Fruit fly (Drosophila melanogaster) whole organism, embryonic: ENCODE results near the gene Helz.
A peak's percentile ranks its signal among the peaks of the same experiment; 100 is the strongest.

ENCODE experiments used
- Blimp-1 ChIP-seq: fragments of 200-800 bp; sonication (Bioruptor generic); optimal IDR thresholded peaks from 3 replicates; lab custom pipeline; 2018; ENCODE audit warnings: missing biosample characterization, missing genetic modification characterization, mild to moderate bottlenecking, moderate library complexity, missing genetic modification reagents
- BtbVII ChIP-seq: fragments of 200-800 bp; sonication (Bioruptor generic); optimal IDR thresholded peaks from 3 replicates; lab custom pipeline; 2017; ENCODE audit warnings: missing biosample characterization, mild to moderate bottlenecking, missing genetic modification characterization
- CG10147 ChIP-seq: fragments of 200-800 bp; sonication (Bioruptor generic); optimal IDR thresholded peaks from 2 replicates; lab custom pipeline; 2019; ENCODE audit warnings: missing biosample characterization, mild to moderate bottlenecking, missing genetic modification characterization, moderate library complexity
- CG10321 ChIP-seq: fragments of 200-800 bp; sonication (Bioruptor generic); IDR thresholded peaks from 2 replicates; pipeline ENCODE4 v1.3.6; 2022; ENCODE audit warnings: missing biosample characterization, missing genetic modification characterization
- CG10979 ChIP-seq: fragments of 200-800 bp; sonication (Bioruptor generic); optimal IDR thresholded peaks from 2 replicates; lab custom pipeline; 2018; ENCODE audit warnings: missing biosample characterization, mild to moderate bottlenecking, missing genetic modification characterization, moderate library complexity
- CG11247 ChIP-seq: fragments of 200-800 bp; sonication (Bioruptor generic); IDR thresholded peaks from 2 replicates; pipeline ENCODE4 v1.3.6; 2022; ENCODE audit warnings: missing biosample characterization, missing genetic modification characterization
- CG11398 ChIP-seq: fragments of 200-800 bp; sonication (Bioruptor generic); optimal IDR thresholded peaks from 2 replicates; lab custom pipeline; 2016; ENCODE audit warnings: missing biosample characterization, missing genetic modification characterization
- CG12219 ChIP-seq: fragments of 200-800 bp; sonication (Bioruptor generic); optimal IDR thresholded peaks from 3 replicates; lab custom pipeline; 2018; ENCODE audit warnings: missing biosample characterization, mild to moderate bottlenecking, missing genetic modification characterization
- CG13287 ChIP-seq: fragments of 200-800 bp; sonication (Bioruptor generic); IDR thresholded peaks from 2 replicates; pipeline ENCODE4 v1.3.6; 2022; ENCODE audit warnings: missing biosample characterization, missing genetic modification characterization; ENCODE audit not compliant: partially characterized antibody
- CG15011 ChIP-seq: fragments of 200-800 bp; sonication (Bioruptor generic); optimal IDR thresholded peaks from 3 replicates; lab custom pipeline; 2018; ENCODE audit warnings: missing biosample characterization, mild to moderate bottlenecking, missing genetic modification characterization
- CG16779 ChIP-seq: fragments of 200-800 bp; sonication (Bioruptor generic); IDR thresholded peaks from 2 replicates; pipeline ENCODE4 v1.3.6; 2022; ENCODE audit warnings: missing biosample characterization, missing genetic modification characterization
- CG16815 ChIP-seq: fragments of 200-800 bp; sonication (Bioruptor generic); optimal IDR thresholded peaks from 3 replicates; lab custom pipeline; 2017; ENCODE audit warnings: missing biosample characterization, mild to moderate bottlenecking, missing genetic modification characterization
- CG17186 ChIP-seq: fragments of 200-800 bp; sonication (Bioruptor generic); optimal IDR thresholded peaks from 3 replicates; lab custom pipeline; 2017; ENCODE audit warnings: missing biosample characterization, missing genetic modification reagents, missing genetic modification characterization
- CG17361 ChIP-seq: fragments of 200-800 bp; sonication (Bioruptor generic); IDR thresholded peaks from 3 replicates; pipeline ENCODE4 v1.3.6; 2022; ENCODE audit warnings: missing biosample characterization, missing genetic modification characterization
- CG17802 ChIP-seq: fragments of 200-800 bp; sonication (Bioruptor generic); optimal IDR thresholded peaks from 2 replicates; lab custom pipeline; 2018; ENCODE audit warnings: missing biosample characterization, mild to moderate bottlenecking, missing genetic modification characterization, moderate library complexity
- CG18599 ChIP-seq: fragments of 200-800 bp; sonication (Bioruptor generic); optimal IDR thresholded peaks from 3 replicates; lab custom pipeline; 2017; ENCODE audit warnings: missing biosample characterization, missing genetic modification characterization, mild to moderate bottlenecking, moderate library complexity, missing genetic modification reagents
- CG18619 ChIP-seq: fragments of 200-800 bp; sonication (Bioruptor generic); optimal IDR thresholded peaks from 3 replicates; lab custom pipeline; 2017; ENCODE audit warnings: missing biosample characterization, mild to moderate bottlenecking, missing genetic modification characterization
- CG31388 ChIP-seq: fragments of 200-800 bp; sonication (Bioruptor generic); optimal IDR thresholded peaks from 2 replicates; lab custom pipeline; 2016; ENCODE audit warnings: missing biosample characterization, missing genetic modification characterization
- CG34376 ChIP-seq: fragments of 200-800 bp; sonication (Bioruptor generic); optimal IDR thresholded peaks from 2 replicates; lab custom pipeline; 2018; ENCODE audit warnings: missing biosample characterization, mild to moderate bottlenecking, missing genetic modification characterization
- CG3838 ChIP-seq: fragments of 200-800 bp; sonication (Bioruptor generic); optimal IDR thresholded peaks from 3 replicates; lab custom pipeline; 2016; ENCODE audit warnings: missing biosample characterization, missing genetic modification characterization
- CG42726 ChIP-seq: fragments of 200-800 bp; sonication (Bioruptor generic); IDR thresholded peaks from 2 replicates; pipeline ENCODE4 v1.3.6; 2022; ENCODE audit warnings: missing biosample characterization, missing genetic modification characterization; ENCODE audit not compliant: partially characterized antibody
- CG6765 ChIP-seq: fragments of 200-800 bp; sonication (Bioruptor generic); optimal IDR thresholded peaks from 3 replicates; lab custom pipeline; 2017; ENCODE audit warnings: missing biosample characterization, mild to moderate bottlenecking, missing genetic modification characterization
- CrebB ChIP-seq: fragments of 200-800 bp; sonication (Bioruptor generic); optimal IDR thresholded peaks from 3 replicates; lab custom pipeline; 2018; ENCODE audit warnings: missing biosample characterization, mild to moderate bottlenecking, missing genetic modification characterization
- E2f2 ChIP-seq: fragments of 200-800 bp; sonication (Bioruptor generic); IDR thresholded peaks from 2 replicates; pipeline ENCODE4 v1.3.6; 2022; ENCODE audit warnings: missing biosample characterization, missing genetic modification characterization
- Ets97D ChIP-seq: fragments of 200-800 bp; sonication (Bioruptor generic); optimal IDR thresholded peaks from 3 replicates; lab custom pipeline; 2016; ENCODE audit warnings: missing biosample characterization, missing genetic modification characterization
- Fer2 ChIP-seq: fragments of 200-800 bp; sonication (Bioruptor generic); optimal IDR thresholded peaks from 2 replicates; lab custom pipeline; 2018; ENCODE audit warnings: missing biosample characterization, mild to moderate bottlenecking, missing genetic modification characterization, moderate library complexity
- Lim3 ChIP-seq: fragments of 200-800 bp; sonication (Bioruptor generic); IDR thresholded peaks from 2 replicates; pipeline ENCODE4 v1.3.6; 2022; ENCODE audit warnings: missing biosample characterization, missing genetic modification characterization
- Pdp1 ChIP-seq, 2 experiments: fragments of 200-800 bp; sonication (Bioruptor generic); optimal IDR thresholded peaks; 3 replicates each; lab custom pipeline; 2016; ENCODE audit warnings: missing biosample characterization in 2 of 2, missing genetic modification characterization in 2 of 2, mild to moderate bottlenecking in 1 of 2, moderate library complexity in 1 of 2
- TFAM ChIP-seq: fragments of 200-800 bp; sonication (Bioruptor generic); optimal IDR thresholded peaks from 2 replicates; lab custom pipeline; 2017; ENCODE audit warnings: missing biosample characterization, missing genetic modification characterization, inconsistent platforms
- ac ChIP-seq: fragments of 200-800 bp; sonication (Bioruptor generic); optimal IDR thresholded peaks from 3 replicates; lab custom pipeline; 2017; ENCODE audit warnings: missing biosample characterization, mild to moderate bottlenecking, missing genetic modification characterization
- ato ChIP-seq: fragments of 200-800 bp; sonication (Bioruptor generic); IDR thresholded peaks from 2 replicates; pipeline ENCODE4 v1.3.6; 2022; ENCODE audit warnings: missing biosample characterization, missing genetic modification characterization; ENCODE audit not compliant: partially characterized antibody
- cad ChIP-seq: fragments of >200 bp; optimal IDR thresholded peaks from 2 replicates; lab custom pipeline; 2017; ENCODE audit warnings: missing biosample characterization, missing genetic modification characterization
- chinmo ChIP-seq: fragments of 200-800 bp; sonication (Bioruptor generic); IDR thresholded peaks from 4 replicates; pipeline ENCODE4 v1.3.6; 2022; ENCODE audit warnings: missing biosample characterization, missing genetic modification characterization; ENCODE audit not compliant: partially characterized antibody
- cwo ChIP-seq: fragments of 200-800 bp; sonication (Bioruptor generic); optimal IDR thresholded peaks from 3 replicates; lab custom pipeline; 2017; ENCODE audit warnings: missing biosample characterization, missing genetic modification characterization, mild to moderate bottlenecking, moderate library complexity, missing genetic modification reagents
- ems ChIP-seq: fragments of 200-800 bp; sonication (Bioruptor generic); optimal IDR thresholded peaks from 3 replicates; lab custom pipeline; 2016; ENCODE audit warnings: missing biosample characterization, missing genetic modification characterization
- esg ChIP-seq: fragments of 200-800 bp; sonication (Bioruptor generic); conservative IDR thresholded peaks from 2 replicates; pipeline ENCODE4 v1.3.6; 2022; ENCODE audit warnings: missing biosample characterization, missing genetic modification characterization
- ewg ChIP-seq: fragments of 200-800 bp; sonication (Bioruptor generic); optimal IDR thresholded peaks from 3 replicates; lab custom pipeline; 2017; ENCODE audit warnings: mild to moderate bottlenecking, missing biosample characterization, missing genetic modification reagents, missing genetic modification characterization
- gt ChIP-seq: fragments of 200-800 bp; sonication (Bioruptor generic); IDR thresholded peaks from 2 replicates; pipeline ENCODE4 v1.3.6; 2022; ENCODE audit warnings: missing biosample characterization, missing genetic modification characterization
- jing ChIP-seq: fragments of 200-800 bp; sonication (Bioruptor generic); optimal IDR thresholded peaks from 2 replicates; lab custom pipeline; 2018; ENCODE audit warnings: missing biosample characterization, mild to moderate bottlenecking, missing genetic modification characterization
- otp ChIP-seq: fragments of 200-800 bp; sonication (Bioruptor generic); IDR thresholded peaks from 3 replicates; pipeline ENCODE4, ENCODE4 v1.3.6; 2022; ENCODE audit warnings: missing biosample characterization, missing genetic modification characterization
- prd ChIP-seq, 3 experiments: fragments of >200 bp in 2 of 3; fragments of 200-800 bp in 1 of 3; sonication (Bioruptor generic) in 1 of 3; optimal IDR thresholded peaks in 2 of 3; IDR thresholded peaks in 1 of 3; 2 replicates in 2 of 3; 3 replicates in 1 of 3; pipeline versions ENCODE4 v1.3.6 to Lab custom; 2017 to 2022; ENCODE audit warnings: missing biosample characterization in 1 of 3, missing genetic modification characterization in 1 of 3
- stc ChIP-seq: fragments of 200-800 bp; sonication (Bioruptor generic); IDR thresholded peaks from 2 replicates; pipeline ENCODE4 v1.3.6; 2022; ENCODE audit warnings: missing biosample characterization, missing genetic modification characterization
- toy ChIP-seq: fragments of 200-800 bp; sonication (Bioruptor generic); IDR thresholded peaks from 2 replicates; pipeline ENCODE4 v1.3.6; 2022; ENCODE audit warnings: missing biosample characterization, missing genetic modification characterization
- tx ChIP-seq: fragments of 200-800 bp; sonication (Bioruptor generic); optimal IDR thresholded peaks from 2 replicates; lab custom pipeline; 2016; ENCODE audit warnings: missing biosample characterization, missing genetic modification characterization
- unpg ChIP-seq: fragments of 200-800 bp; sonication (Bioruptor generic); optimal IDR thresholded peaks from 3 replicates; lab custom pipeline; 2018; ENCODE audit warnings: missing biosample characterization, mild to moderate bottlenecking, missing genetic modification characterization, moderate library complexity
- wek ChIP-seq: fragments of 200-800 bp; sonication (Bioruptor generic); optimal IDR thresholded peaks from 3 replicates; lab custom pipeline; 2018; ENCODE audit warnings: missing biosample characterization, mild to moderate bottlenecking, missing genetic modification characterization, moderate library complexity
- zfh2 ChIP-seq: fragments of 200-800 bp; sonication (Bioruptor generic); optimal IDR thresholded peaks from 2 replicates; lab custom pipeline; 2016; ENCODE audit warnings: missing biosample characterization, missing genetic modification characterization

The Helz gene

dm6 chr3L:14801854-14802616 is 12.3 kb downstream of the Helz start, which contains the start of gene NHP2 (continued):
- TF ChIP-seq CG18619 (GFP tag; lab: Kevin White, UChicago): peak; percentile 85
- peak; percentile 54; the same call in 1 of the 2 replicates for TF ChIP-seq toy
- peak; percentile 84 for TF ChIP-seq stc (GFP tag; lab: Robert Waterston, UW)
- 0 out of 2 replicates have a peak, but pooled peaks have one; percentile 24 for TF ChIP-seq CG42726 (GFP tag; lab: Robert Waterston, UW)
- peak; percentile 66 for TF ChIP-seq CG6765 (GFP tag; lab: Kevin White, UChicago)
- TF ChIP-seq CG18599 (GFP tag; lab: Kevin White, UChicago): peak; percentile 88
- peak; percentile 74 for TF ChIP-seq CrebB (tag; lab: Kevin White, UChicago)
- TF ChIP-seq CG17361: peak; percentile 80
- peak in 1 of 2 experiments; percentile 65 for TF ChIP-seq Pdp1 (GFP tag; optimal IDR thresholded peaks at IDR 0.05; lab: Kevin White, UChicago)
- peak; percentile 68 for TF ChIP-seq E2f2 (GFP tag; lab: Robert Waterston, UW)
- no peak for TF ChIP-seq Blimp-1 (GFP tag; lab: Kevin White, UChicago)
- peak; percentile 72 for TF ChIP-seq wek
- TF ChIP-seq ewg: no peak
- 0 out of 2 replicates have a peak, but pooled peaks have one; percentile 39 for TF ChIP-seq CG16779 (GFP tag; lab: Robert Waterston, UW)
- peak; percentile 88 for TF ChIP-seq unpg (GFP tag; lab: Kevin White, UChicago)
- TF ChIP-seq CG15011 (GFP tag; lab: Kevin White, UChicago): no peak
- TF ChIP-seq esg: peak; percentile 68
- no peak; the same call in 1 of the 2 replicates for TF ChIP-seq CG11247 (GFP tag; lab: Robert Waterston, UW)
- TF ChIP-seq Ets97D: peak; percentile 84
- TF ChIP-seq CG10979 (tag; lab: Kevin White, UChicago): peak; percentile 83
- no peak for TF ChIP-seq CG11398 (GFP tag; lab: Kevin White, UChicago)
- peak; percentile 58 for TF ChIP-seq ems
- TF ChIP-seq ac (GFP tag; lab: Kevin White, UChicago): peak; percentile 34
- TF ChIP-seq chinmo (GFP tag; lab: Robert Waterston, UW): 0 out of 4 replicates have a peak, but pooled peaks have one; percentile 63
- no peak for TF ChIP-seq ato
- peak; percentile 23 for TF ChIP-seq zfh2 (GFP tag; lab: Kevin White, UChicago)
- TF ChIP-seq gt (GFP tag; lab: Robert Waterston, UW): 0 out of 2 replicates have a peak, but pooled peaks have one; percentile 15
- peak; percentile 18 for TF ChIP-seq CG17186 (GFP tag; lab: Kevin White, UChicago)
- TF ChIP-seq CG31388 (GFP tag; lab: Kevin White, UChicago): peak; percentile 16
- peak; percentile 61 for TF ChIP-seq CG34376 (GFP tag; lab: Kevin White, UChicago)
- peak; percentile 67 for TF ChIP-seq Fer2 (tag; lab: Kevin White, UChicago)
- peak; percentile 76 for TF ChIP-seq CG12219 (GFP tag; lab: Kevin White, UChicago)
- peak; percentile 16 for TF ChIP-seq tx (GFP tag; lab: Kevin White, UChicago)
- no peak for TF ChIP-seq TFAM (GFP tag; lab: Kevin White, UChicago)
- TF ChIP-seq CG16815 (GFP tag; lab: Kevin White, UChicago): peak; percentile 41
- TF ChIP-seq jing: peak; percentile 62
- peak; percentile 53 for TF ChIP-seq CG17802 (tag; lab: Kevin White, UChicago)
- TF ChIP-seq otp (GFP tag; lab: Robert Waterston, UW): peak; percentile 82; the same call in 2 of the 3 replicates
- TF ChIP-seq CG13287: peak; percentile 49; the same call in 1 of the 2 replicates
- TF ChIP-seq cwo (GFP tag; lab: Kevin White, UChicago): peak; percentile 86
- TF ChIP-seq BtbVII (GFP tag; lab: Kevin White, UChicago): peak; percentile 70
- peak; percentile 51; the same call in 1 of the 2 replicates for TF ChIP-seq CG10321
- TF ChIP-seq cad (GFP tag; lab: Kevin White, UChicago): no peak
- TF ChIP-seq prd (optimal IDR thresholded peaks at IDR 0.05; lab: Kevin White, UChicago): no peak
- peak; percentile 83 for TF ChIP-seq prd (GFP tag; IDR thresholded peaks at IDR 0.05; lab: Robert Waterston, UW)
- peak; percentile 64 for TF ChIP-seq CG3838 (GFP tag; lab: Kevin White, UChicago)
- TF ChIP-seq Lim3 (GFP tag; lab: Robert Waterston, UW): peak; percentile 57; the same call in 1 of the 2 replicates
- peak; percentile 81 for TF ChIP-seq CG10147 (GFP tag; lab: Kevin White, UChicago)
